Worm (Caenorhabditis elegans) whole organism, L4 larva: Measurements from ENCODE around the gene clu-1.

Experiments
- D1046.2 ChIP-seq: fragments of 200-800 bp; sonication (Bioruptor generic); IDR thresholded peaks from 2 replicates; pipeline ENCODE4 v1.3.6; 2022; ENCODE audit warnings: missing genetic modification characterization, missing compliant biosample characterization
- Y105C5A.15 ChIP-seq: fragments of 200-800 bp; sonication (Bioruptor generic); IDR thresholded peaks from 2 replicates; pipeline ENCODE4 v1.3.6; 2022; ENCODE audit warnings: missing genetic modification characterization, missing compliant biosample characterization
- Y5F2A.4 ChIP-seq: fragments of 200-800 bp; sonication (Bioruptor generic); optimal IDR thresholded peaks from 2 replicates; lab custom pipeline; 2018; ENCODE audit warnings: mild to moderate bottlenecking, missing genetic modification characterization, missing compliant biosample characterization
- ZK337.2 ChIP-seq: fragments of 200-800 bp; sonication (Bioruptor generic); IDR thresholded peaks from 2 replicates; pipeline ENCODE4 v1.3.6; 2022; ENCODE audit warnings: missing genetic modification reagents, missing genetic modification characterization, missing compliant biosample characterization
- ama-1 ChIP-seq: fragments of 150-350 bp; optimal IDR thresholded peaks from 2 replicates; lab custom pipeline; 2014; ENCODE audit warnings: inconsistent platforms, mixed read lengths
- attf-4 ChIP-seq: sonication (generic microtip); optimal IDR thresholded peaks from 3 replicates; lab custom pipeline; 2017; ENCODE audit warnings: missing biosample characterization, missing genetic modification characterization
- ceh-20 ChIP-seq: fragments of 200-800 bp; sonication (Bioruptor generic); IDR thresholded peaks from 2 replicates; pipeline ENCODE4 v1.3.6; 2022; ENCODE audit warnings: missing genetic modification reagents, missing genetic modification characterization, missing compliant biosample characterization
- ceh-44 ChIP-seq: fragments of 200-800 bp; sonication (Bioruptor generic); IDR thresholded peaks from 2 replicates; pipeline ENCODE4 v1.3.6; 2022; ENCODE audit warnings: missing genetic modification reagents, missing genetic modification characterization, missing compliant biosample characterization
- ceh-82 ChIP-seq: sonication (generic microtip); optimal IDR thresholded peaks from 2 replicates; lab custom pipeline; 2017; ENCODE audit warnings: missing biosample characterization, missing genetic modification characterization
- daf-12 ChIP-seq: fragments of 150-350 bp; optimal IDR thresholded peaks from 2 replicates; lab custom pipeline; 2014; ENCODE audit warnings: missing biosample characterization, missing genetic modification reagents, missing genetic modification characterization
- daf-16 ChIP-seq, 3 experiments: sonication (generic microtip); optimal IDR thresholded peaks; 2 replicates each; lab custom pipeline; 2016 to 2017; ENCODE audit warnings: missing genetic modification characterization in 3 of 3, missing genetic modification reagents in 3 of 3, mild to moderate bottlenecking in 2 of 3, missing compliant biosample characterization in 2 of 3, missing biosample characterization in 1 of 3, moderate library complexity in 1 of 3
- daf-19 ChIP-seq: fragments of 200-800 bp; sonication (Bioruptor generic); conservative IDR thresholded peaks from 2 replicates; pipeline ENCODE4 v1.3.6; 2022; ENCODE audit warnings: missing genetic modification characterization, missing compliant biosample characterization
- dmd-9 ChIP-seq: fragments of 200-800 bp; sonication (Bioruptor generic); IDR thresholded peaks from 2 replicates; pipeline ENCODE4 v1.3.6; 2022; ENCODE audit warnings: missing genetic modification reagents, missing genetic modification characterization, missing compliant biosample characterization
- dpl-1 ChIP-seq: fragments of 150-350 bp; optimal IDR thresholded peaks from 2 replicates; lab custom pipeline; 2014; ENCODE audit warnings: missing biosample characterization, missing genetic modification reagents, missing genetic modification characterization
- egl-43 ChIP-seq: fragments of 200-800 bp; sonication (Bioruptor generic); IDR thresholded peaks from 2 replicates; pipeline ENCODE4 v1.3.6; 2022; ENCODE audit warnings: missing genetic modification reagents, missing genetic modification characterization, missing compliant biosample characterization
- fkh-10 ChIP-seq: fragments of 150-350 bp; optimal IDR thresholded peaks from 2 replicates; lab custom pipeline; 2014; ENCODE audit warnings: missing biosample characterization, missing genetic modification reagents, missing genetic modification characterization
- hif-1 ChIP-seq, 2 experiments: sonication (generic microtip); optimal IDR thresholded peaks; 2 replicates each; lab custom pipeline; 2016 to 2017; ENCODE audit warnings: missing compliant biosample characterization in 2 of 2, missing genetic modification characterization in 2 of 2, missing genetic modification reagents in 2 of 2, missing genotype in 2 of 2, mild to moderate bottlenecking in 1 of 2
- hlh-30 ChIP-seq: sonication (generic microtip); optimal IDR thresholded peaks from 2 replicates; lab custom pipeline; 2017; ENCODE audit warnings: antibody characterized with exemption, mild to moderate bottlenecking, missing genetic modification characterization, missing compliant biosample characterization; ENCODE audit not compliant: insufficient read depth
- lin-38 ChIP-seq: fragments of 200-800 bp; sonication (Bioruptor generic); IDR thresholded peaks from 2 replicates; pipeline ENCODE4 v1.3.6; 2022; ENCODE audit warnings: missing genetic modification reagents, missing genetic modification characterization, missing compliant biosample characterization
- lin-39 ChIP-seq: fragments of 150-350 bp; optimal IDR thresholded peaks from 2 replicates; lab custom pipeline; 2014; ENCODE audit warnings: missing biosample characterization, missing genetic modification reagents, missing genetic modification characterization
- lsy-2 ChIP-seq, 2 experiments: fragments of 150-350 bp in 1 of 2; sonication (generic microtip) in 1 of 2; optimal IDR thresholded peaks; 2 replicates each; lab custom pipeline; 2014 to 2017; ENCODE audit warnings: missing biosample characterization in 2 of 2, missing genetic modification characterization in 2 of 2
- madf-5 ChIP-seq, 2 experiments: fragments of 200-800 bp; sonication (Bioruptor generic); IDR thresholded peaks; 2 replicates each; pipeline ENCODE4 v1.3.6; 2022; ENCODE audit warnings: missing compliant biosample characterization in 2 of 2, missing genetic modification characterization in 2 of 2
- mep-1 ChIP-seq: fragments of 150-350 bp; sonication (generic microtip); optimal IDR thresholded peaks from 3 replicates; lab custom pipeline; 2014; ENCODE audit warnings: missing biosample characterization, missing genetic modification characterization
- mes-2 ChIP-seq: sonication (generic microtip); optimal IDR thresholded peaks from 2 replicates; lab custom pipeline; 2016; ENCODE audit warnings: missing genotype, mild to moderate bottlenecking, missing genetic modification characterization, missing compliant biosample characterization; ENCODE audit not compliant: poor library complexity, severe bottlenecking
- nhr-102 ChIP-seq: sonication (generic microtip); optimal IDR thresholded peaks from 2 replicates; lab custom pipeline; 2016; ENCODE audit warnings: mild to moderate bottlenecking, missing genetic modification characterization, moderate library complexity, missing compliant biosample characterization
- nhr-111 ChIP-seq: fragments of 200-800 bp; sonication (Bioruptor generic); optimal IDR thresholded peaks from 2 replicates; lab custom pipeline; 2018; ENCODE audit warnings: mild to moderate bottlenecking, missing genetic modification characterization, missing compliant biosample characterization
- nhr-42 ChIP-seq: fragments of 200-800 bp; sonication (Bioruptor generic); IDR thresholded peaks from 2 replicates; pipeline ENCODE4 v1.3.6; 2022; ENCODE audit warnings: missing genetic modification characterization, missing compliant biosample characterization
- nhr-48 ChIP-seq: sonication (generic microtip); optimal IDR thresholded peaks from 2 replicates; lab custom pipeline; 2016; ENCODE audit warnings: mild to moderate bottlenecking, missing genetic modification characterization, missing compliant biosample characterization
- nhr-77 ChIP-seq: fragments of 150-350 bp; optimal IDR thresholded peaks from 2 replicates; lab custom pipeline; 2014; ENCODE audit warnings: missing biosample characterization, missing genetic modification characterization
- pha-4 ChIP-seq, 2 experiments: fragments of 150-350 bp in 1 of 2; fragments of 200-800 bp in 1 of 2; sonication (Bioruptor generic) in 1 of 2; IDR thresholded peaks in 1 of 2; optimal IDR thresholded peaks in 1 of 2; 2 replicates each; pipeline versions ENCODE4 v1.3.6 to Lab custom; 2014 to 2022; ENCODE audit warnings: missing genetic modification characterization in 2 of 2, missing genetic modification reagents in 2 of 2, missing biosample characterization in 1 of 2, missing compliant biosample characterization in 1 of 2
- rbr-2 ChIP-seq: sonication (generic microtip); optimal IDR thresholded peaks from 2 replicates; lab custom pipeline; 2016; ENCODE audit warnings: missing genotype, missing genetic modification characterization, missing compliant biosample characterization
- saeg-2 ChIP-seq: fragments of 200-800 bp; sonication (Bioruptor generic); IDR thresholded peaks from 2 replicates; pipeline ENCODE4 v1.3.6; 2022; ENCODE audit warnings: missing genetic modification reagents, missing genetic modification characterization, missing compliant biosample characterization
- sdz-12 ChIP-seq: fragments of 200-800 bp; sonication (Bioruptor generic); optimal IDR thresholded peaks from 2 replicates; lab custom pipeline; 2018; ENCODE audit warnings: mild to moderate bottlenecking, missing genetic modification characterization, missing compliant biosample characterization
- snpc-1.2 ChIP-seq: fragments of 200-800 bp; sonication (Bioruptor generic); IDR thresholded peaks from 2 replicates; pipeline ENCODE4 v1.3.6; 2022; ENCODE audit warnings: missing genetic modification reagents, missing genetic modification characterization, missing compliant biosample characterization
- snpc-4 ChIP-seq: fragments of 150-350 bp; optimal IDR thresholded peaks from 2 replicates; lab custom pipeline; 2014; ENCODE audit warnings: missing biosample characterization, missing genetic modification characterization
- unc-130 ChIP-seq: sonication (generic microtip); optimal IDR thresholded peaks from 2 replicates; lab custom pipeline; 2016; ENCODE audit warnings: missing genetic modification reagents, missing genetic modification characterization, missing compliant biosample characterization
- unc-39 ChIP-seq: sonication (generic microtip); optimal IDR thresholded peaks from 2 replicates; lab custom pipeline; 2017; ENCODE audit warnings: missing biosample characterization, missing genetic modification characterization
- zag-1 ChIP-seq: fragments of 150-350 bp; optimal IDR thresholded peaks from 2 replicates; lab custom pipeline; 2014; ENCODE audit warnings: missing biosample characterization, missing genetic modification characterization
- zip-11 ChIP-seq: fragments of 200-800 bp; sonication (Bioruptor generic); IDR thresholded peaks from 2 replicates; pipeline ENCODE4 v1.3.6; 2022; ENCODE audit warnings: missing genetic modification characterization, missing compliant biosample characterization
- ztf-7 ChIP-seq: fragments of 150-350 bp; optimal IDR thresholded peaks from 2 replicates; lab custom pipeline; 2014; ENCODE audit warnings: missing biosample characterization, missing genetic modification characterization

clu-1 gene

ce11 chrIII:9544125-9544524 is 22.9 kb upstream of the clu-1 start, which contains the start of gene ZK1098.9:
Gene ZK1098.9, plus strand, starts transcription at chrIII:9544425.
- TF ChIP-seq madf-5 (GFP tag; IDR thresholded peaks at IDR 0.05; lab: Robert Waterston, UW), result no peak

- TF ChIP-seq madf-5 (GFP tag; IDR thresholded peaks at IDR 0.05; lab: Robert Waterston, UW) (no peak), lin-38 (GFP tag; lab: Robert Waterston, UW) (peak; percentile 80), snpc-1.2 (GFP tag; lab: Robert Waterston, UW) (no peak), Y5F2A.4 (GFP tag; lab: Kevin White, UChicago) (no peak), dpl-1 (GFP tag; lab: Kevin White, UChicago) (peak; percentile 67), hlh-30 (tag; lab: Kevin White, UChicago) (peak; percentile 40), ztf-7 (tag; lab: Kevin White, UChicago) (no peak), hif-1 (tag; optimal IDR thresholded peaks at IDR 0.05; lab: Kevin White, UChicago) (no peak), zip-11 (GFP tag; lab: Robert Waterston, UW) (no peak), lsy-2 (tag; optimal IDR thresholded peaks at IDR 0.05; lab: Kevin White, UChicago) (peak in 1 of 2 experiments; percentile 84), unc-39 (tag; lab: Kevin White, UChicago) (no peak), daf-12 (tag; lab: Kevin White, UChicago) (no peak), lin-39 (tag; lab: Kevin White, UChicago) (no peak), sdz-12 (no peak), pha-4 (GFP tag; IDR thresholded peaks at IDR 0.05; lab: Robert Waterston, UW) (no peak), pha-4 (tag; optimal IDR thresholded peaks at IDR 0.05; lab: Kevin White, UChicago) (no peak), Y105C5A.15 (no peak), mes-2 (tag; lab: Kevin White, UChicago) (no peak), snpc-4 (tag; lab: Kevin White, UChicago) (no peak), nhr-77 (tag; lab: Kevin White, UChicago) (no peak), rbr-2 (no peak), saeg-2 (GFP tag; lab: Robert Waterston, UW) (no peak), egl-43 (GFP tag; lab: Robert Waterston, UW) (no peak), daf-16 (GFP tag; optimal IDR thresholded peaks at IDR 0.05; lab: Kevin White, UChicago) (no peak), daf-16 (tag; optimal IDR thresholded peaks at IDR 0.05; lab: Kevin White, UChicago) (peak; percentile 16), nhr-102 (tag; lab: Kevin White, UChicago) (no peak), unc-130 (GFP tag; lab: Kevin White, UChicago) (no peak), daf-19 (no peak), zag-1 (tag; lab: Kevin White, UChicago) (no peak), dmd-9 (GFP tag; lab: Robert Waterston, UW) (no peak), nhr-42 (GFP tag; lab: Robert Waterston, UW) (no peak), fkh-10 (GFP tag; lab: Kevin White, UChicago) (no peak), attf-4 (tag; lab: Kevin White, UChicago) (no peak), nhr-48 (tag; lab: Kevin White, UChicago) (no peak), ZK337.2 (no peak), ceh-82 (tag; lab: Kevin White, UChicago) (no peak), D1046.2 (no peak), ama-1 (lab: Kevin White, UChicago) (no peak), ceh-20 (GFP tag; lab: Robert Waterston, UW) (no peak), mep-1 (peak; percentile 16), nhr-111 (GFP tag; lab: Kevin White, UChicago) (no peak), ceh-44 (no peak)
Measured at ce11 chrIII:9542816-9543215, 21.6 kb upstream of the clu-1 start, which contains the start of gene eif-2Balpha. Gene eif-2Balpha, plus strand, starts transcription at chrIII:9543119.
